Fruit fly (Drosophila melanogaster) S2 (cell line): ENCODE measurements around the gene CG32483.

Experiments used
- CG8478 ChIP-seq: fragments of >200 bp; optimal IDR thresholded peaks from 2 replicates; lab custom pipeline; 2018
- CTCF ChIP-seq, 2 experiments: fragments of >200 bp; optimal IDR thresholded peaks; 2 replicates each; lab custom pipeline; 2018

- TF ChIP-seq CG8478 (lab: Kevin White, UChicago): no peak
- peak; percentile 36 to 57 for TF ChIP-seq CTCF (optimal IDR thresholded peaks at IDR 0.05; lab: Kevin White, UChicago)
Measured at dm6 chr3L:710345-710822, 20.5 kb upstream of the CG32483 start, which contains the start of gene CkIIalpha-i3.
